Fruit fly (Drosophila melanogaster): Measurements from ENCODE around the gene Polr2A.

Gene Polr2A

DNA sequence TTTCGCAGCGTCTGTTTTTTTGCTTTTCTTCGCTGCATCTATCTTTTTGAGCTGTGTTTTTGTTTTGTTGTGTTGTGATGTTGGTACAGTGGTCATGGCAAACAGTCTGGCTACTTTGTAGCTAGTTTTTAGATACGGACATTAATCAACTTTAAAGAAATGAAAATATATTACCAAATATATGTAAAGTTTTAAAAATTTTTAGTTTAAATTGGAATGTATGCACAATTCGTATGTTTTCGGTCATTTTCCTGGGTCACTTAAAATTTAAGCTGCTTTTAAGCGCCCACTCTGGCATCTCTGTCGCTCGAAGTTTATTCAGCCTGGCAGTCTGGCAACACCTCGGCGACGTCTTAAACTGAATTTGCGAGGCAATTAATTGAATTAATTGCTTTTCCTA is 6.4 kb upstream of the Polr2A start, which contains the start of gene CG11695 (continued):
- no peak for TF ChIP-seq Hmx (GFP tag; optimal IDR thresholded peaks at IDR 0.05)
- TF ChIP-seq Abd-B (GFP tag; optimal IDR thresholded peaks at IDR 0.05): peak; percentile 65
- peak; percentile 8; the same call in 1 of the 2 replicates for TF ChIP-seq onecut (GFP tag; IDR thresholded peaks at IDR 0.05)
- no peak for TF ChIP-seq nau (GFP tag; optimal IDR thresholded peaks at IDR 0.05)
- TF ChIP-seq CG3407 (GFP tag; optimal IDR thresholded peaks at IDR 0.05): no peak
- TF ChIP-seq CG9437 (GFP tag; optimal IDR thresholded peaks at IDR 0.05): no peak
- TF ChIP-seq CG31224 (GFP tag; IDR thresholded peaks at IDR 0.05): no peak
- TF ChIP-seq psq (GFP tag; optimal IDR thresholded peaks at IDR 0.05): no peak
- TF ChIP-seq chm (GFP tag; IDR thresholded peaks at IDR 0.05): peak; percentile 36; the same call in 1 of the 2 replicates
- peak; percentile 62 for TF ChIP-seq CG18262 (tag; optimal IDR thresholded peaks at IDR 0.05)
- TF ChIP-seq CG6683 (GFP tag; optimal IDR thresholded peaks at IDR 0.05): peak; percentile 14
- TF ChIP-seq ato (GFP tag; IDR thresholded peaks at IDR 0.05; ENCODE audit: partially characterized antibody): no peak
- no peak for TF ChIP-seq CG8478 (optimal IDR thresholded peaks at IDR 0.05)
- no peak for TF ChIP-seq CG12744 (GFP tag; optimal IDR thresholded peaks at IDR 0.05)
- no peak for TF ChIP-seq CG7928 (GFP tag; optimal IDR thresholded peaks at IDR 0.05)
- no peak for TF ChIP-seq cad (GFP tag; optimal IDR thresholded peaks at IDR 0.05)
- TF ChIP-seq Atf-2 (GFP tag; optimal IDR thresholded peaks at IDR 0.05): peak; percentile 19
- TF ChIP-seq otp (GFP tag; IDR thresholded peaks at IDR 0.05): no peak
- TF ChIP-seq slbo (GFP tag; IDR thresholded peaks at IDR 0.05): peak; percentile 80
- TF ChIP-seq CG2116 (GFP tag; optimal IDR thresholded peaks at IDR 0.05): peak; percentile 42
- no peak for TF ChIP-seq usp (GFP tag; optimal IDR thresholded peaks at IDR 0.05)
- peak; percentile 64 for TF ChIP-seq lmd (GFP tag; IDR thresholded peaks at IDR 0.05)
- peak; percentile 13 for TF ChIP-seq CG11723 (GFP tag; optimal IDR thresholded peaks at IDR 0.05)
- TF ChIP-seq CG1792 (GFP tag; optimal IDR thresholded peaks at IDR 0.05): no peak
- TF ChIP-seq B-H2 (GFP tag; optimal IDR thresholded peaks at IDR 0.05): peak; percentile 79
- TF ChIP-seq CG18599 (GFP tag; optimal IDR thresholded peaks at IDR 0.05): peak; percentile 75
- TF ChIP-seq ash1 (GFP tag; optimal IDR thresholded peaks at IDR 0.05): no peak
- no peak for TF ChIP-seq prd (optimal IDR thresholded peaks at IDR 0.05)
- TF ChIP-seq prd (GFP tag; IDR thresholded peaks at IDR 0.05): peak; percentile 77
- no peak for TF ChIP-seq Mrtf (GFP tag; IDR thresholded peaks at IDR 0.05)
- TF ChIP-seq tap (tag; optimal IDR thresholded peaks at IDR 0.05): peak; percentile 15
- TF ChIP-seq CG16813 (GFP tag; IDR thresholded peaks at IDR 0.05; ENCODE audit: partially characterized antibody): no peak
- 0 out of 2 replicates have a peak, but pooled peaks have one; percentile 24 for TF ChIP-seq ttk (GFP tag; IDR thresholded peaks at IDR 0.05)
- TF ChIP-seq CG17802 (tag; optimal IDR thresholded peaks at IDR 0.05): peak; percentile 4
- peak; percentile 68 for TF ChIP-seq CG17829 (tag; optimal IDR thresholded peaks at IDR 0.05)
- no peak for TF ChIP-seq disco-r (GFP tag; optimal IDR thresholded peaks at IDR 0.05)
- TF ChIP-seq D (optimal IDR thresholded peaks at IDR 0.05): no peak
- TF ChIP-seq D (GFP tag; optimal IDR thresholded peaks at IDR 0.05): no peak
- TF ChIP-seq pita (GFP tag; optimal IDR thresholded peaks at IDR 0.05): no peak
- peak; percentile 27; the same call in 1 of the 2 replicates for TF ChIP-seq CG1024 (GFP tag; IDR thresholded peaks at IDR 0.05)
- TF ChIP-seq Dfd (GFP tag; optimal IDR thresholded peaks at IDR 0.05): no peak
- peak; percentile 56 for TF ChIP-seq CG10366 (GFP tag; IDR thresholded peaks at IDR 0.05)
- no peak for TF ChIP-seq CG12769 (tag; optimal IDR thresholded peaks at IDR 0.05)
- peak; percentile 16 for TF ChIP-seq Myb (GFP tag; optimal IDR thresholded peaks at IDR 0.05)
- peak; percentile 29; the same call in 1 of the 2 replicates for TF ChIP-seq ssp (GFP tag; IDR thresholded peaks at IDR 0.05)
- no peak for TF ChIP-seq hth (optimal IDR thresholded peaks at IDR 0.05)
- TF ChIP-seq CG9797 (GFP tag; optimal IDR thresholded peaks at IDR 0.05): peak; percentile 7
- no peak for TF ChIP-seq CG11093 (GFP tag; IDR thresholded peaks at IDR 0.05)
- peak; percentile 58 for TF ChIP-seq CG10979 (tag; optimal IDR thresholded peaks at IDR 0.05)
- peak; percentile 9 for TF ChIP-seq CG31388 (GFP tag; optimal IDR thresholded peaks at IDR 0.05)
- peak; percentile 46 for TF ChIP-seq sd (tag; optimal IDR thresholded peaks at IDR 0.05)
- no peak for TF ChIP-seq run (tag; optimal IDR thresholded peaks at IDR 0.05)
- TF ChIP-seq Sry-δ (GFP tag; optimal IDR thresholded peaks at IDR 0.05): peak; percentile 26

All from whole organism, embryonic.